Worm (Caenorhabditis elegans) whole organism, mixed stage, embryonic: ENCODE measurements around the gene spp-16.

Experiments
- ces-1 ChIP-seq: fragments of 150-350 bp; optimal IDR thresholded peaks from 2 replicates; lab custom pipeline; 2014; ENCODE audit warnings: missing biosample characterization, missing genetic modification reagents, missing genetic modification characterization
- elt-3 ChIP-seq: fragments of 150-350 bp; optimal IDR thresholded peaks from 2 replicates; lab custom pipeline; 2014; ENCODE audit warnings: missing biosample characterization, missing genetic modification characterization
- nhr-28 ChIP-seq: fragments of 150-350 bp; optimal IDR thresholded peaks from 2 replicates; lab custom pipeline; 2014; ENCODE audit warnings: missing biosample characterization, missing genetic modification characterization
- snpc-4 ChIP-seq: fragments of 150-350 bp; optimal IDR thresholded peaks from 2 replicates; lab custom pipeline; 2014; ENCODE audit warnings: missing biosample characterization, missing genetic modification characterization
- unc-120 ChIP-seq: sonication (generic microtip); optimal IDR thresholded peaks from 2 replicates; lab custom pipeline; 2017; ENCODE audit warnings: missing genetic modification characterization, missing compliant biosample characterization; ENCODE audit not compliant: poor library complexity, severe bottlenecking
- ztf-11 ChIP-seq: fragments of 150-350 bp; optimal IDR thresholded peaks from 2 replicates; lab custom pipeline; 2014; ENCODE audit warnings: missing biosample characterization, missing genetic modification characterization

DNA sequence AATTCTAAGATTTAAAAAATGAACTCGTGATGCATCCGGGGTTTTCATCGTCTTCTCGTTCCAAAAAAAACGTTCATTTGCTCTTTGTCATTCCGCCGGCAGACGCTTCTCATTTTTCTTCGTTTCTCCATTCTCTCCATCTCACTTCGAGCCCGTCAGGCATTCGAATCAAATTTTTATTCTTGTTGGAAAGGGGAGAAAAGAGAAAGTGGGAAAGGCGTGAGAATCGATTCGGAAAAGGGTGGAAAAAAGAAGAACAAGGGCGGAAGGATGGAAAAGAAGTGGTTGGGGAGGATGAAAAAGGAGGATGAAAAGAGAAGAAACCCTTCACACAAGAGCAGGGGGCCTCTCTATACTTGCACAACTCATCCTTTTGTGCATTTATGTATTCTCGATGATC, 3.7 kb upstream of the spp-16 start:
- TF ChIP-seq ces-1 (peak; percentile 68), snpc-4 (tag; lab: Kevin White, UChicago) (no peak), elt-3 (no peak), unc-120 (tag; lab: Kevin White, UChicago) (peak; percentile 6), ztf-11 (tag; lab: Kevin White, UChicago) (no peak), nhr-28 (tag; lab: Kevin White, UChicago) (no peak)
